Worm (Caenorhabditis elegans) whole organism, mixed stage, embryonic: Measurements from ENCODE around the gene oac-6.

Experiments
- elt-1 ChIP-seq: sonication (generic microtip); optimal IDR thresholded peaks from 2 replicates; lab custom pipeline; 2017; ENCODE audit warnings: missing genetic modification characterization, mild to moderate bottlenecking, missing compliant biosample characterization, antibody characterized with exemption, moderate library complexity, borderline replicate concordance; ENCODE audit not compliant: insufficient read depth
- nhr-12 ChIP-seq: fragments of 150-350 bp; optimal IDR thresholded peaks from 2 replicates; lab custom pipeline; 2014; ENCODE audit warnings: missing biosample characterization, missing genetic modification characterization

DNA sequence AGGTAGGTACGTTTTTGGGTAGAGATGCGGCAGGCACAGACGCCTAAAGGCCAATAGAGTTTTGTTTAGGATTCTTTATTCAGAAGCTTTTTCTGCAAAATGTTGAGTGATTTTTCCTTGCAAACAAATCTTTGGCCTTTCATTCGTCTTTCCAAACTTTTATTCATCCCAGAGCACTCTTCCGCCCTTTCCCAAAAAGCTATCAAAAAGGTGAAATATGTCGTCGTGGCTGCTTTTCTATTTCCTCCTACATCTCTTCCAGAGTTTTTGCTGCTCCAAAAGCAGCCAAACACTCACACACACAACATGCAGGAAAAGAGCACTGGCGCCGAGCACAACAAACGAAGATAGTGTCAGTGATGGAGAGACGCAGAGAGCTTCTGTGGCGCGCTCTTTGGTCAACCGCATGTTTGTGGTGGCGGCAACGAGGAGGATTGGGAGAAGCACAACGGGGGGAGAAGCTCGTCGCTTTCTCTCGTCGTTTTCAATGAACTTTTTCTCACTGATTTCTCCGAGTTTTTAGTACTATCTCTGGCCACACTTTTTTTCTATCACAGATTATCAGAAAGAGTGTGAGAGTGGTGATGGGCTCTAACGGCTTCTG is 48.4 kb downstream of the oac-6 start:
- TF ChIP-seq nhr-12 (tag; lab: Kevin White, UChicago) (no peak), elt-1 (tag; lab: Kevin White, UChicago) (no peak)
